Fruit fly (Drosophila melanogaster): ENCODE measurements around the gene Targ1.
A peak's percentile ranks its signal among the peaks of the same experiment; 100 is the strongest.

Gene Targ1

DNA sequence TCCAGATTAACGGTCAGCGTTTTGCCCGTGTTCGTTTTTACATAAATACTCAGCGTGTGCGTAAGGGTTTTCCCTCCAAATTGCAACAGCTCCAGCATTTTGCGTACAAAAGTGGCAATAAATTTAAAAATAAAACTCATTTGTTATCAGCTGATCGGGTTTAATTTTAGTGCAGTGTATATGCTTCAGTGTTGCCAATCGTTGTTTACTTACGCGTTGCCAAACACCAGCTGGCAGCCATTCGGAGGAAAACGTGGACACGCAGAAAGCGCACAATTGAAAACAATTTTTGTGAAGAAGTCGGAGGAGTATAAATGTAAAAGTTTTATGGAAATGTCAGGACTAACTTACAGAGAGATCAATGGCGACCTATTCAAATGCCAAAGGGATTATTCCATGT lies 6.1 kb downstream of the Targ1 start, which contains the start of the genes Targ3 and park (continued):
- TF ChIP-seq CG8632 (GFP tag; optimal IDR thresholded peaks at IDR 0.05) (no peak), CG34406 (GFP tag; optimal IDR thresholded peaks at IDR 0.05) (peak; percentile 25), CG11294 (GFP tag; IDR thresholded peaks at IDR 0.05) (no peak), eg (GFP tag; IDR thresholded peaks at IDR 0.05) (no peak), Eip93F (GFP tag; optimal IDR thresholded peaks at IDR 0.05) (no peak), topi (GFP tag; optimal IDR thresholded peaks at IDR 0.05) (no peak), Hr38 (GFP tag; optimal IDR thresholded peaks at IDR 0.05) (no peak), OdsH (GFP tag; optimal IDR thresholded peaks at IDR 0.05) (peak; percentile 31), dsx (GFP tag; optimal IDR thresholded peaks at IDR 0.05; ENCODE audit: poor library complexity, severe bottlenecking) (no peak), CG11762 (GFP tag; optimal IDR thresholded peaks at IDR 0.05; ENCODE audit: insufficient read depth) (no peak)

DNA sequence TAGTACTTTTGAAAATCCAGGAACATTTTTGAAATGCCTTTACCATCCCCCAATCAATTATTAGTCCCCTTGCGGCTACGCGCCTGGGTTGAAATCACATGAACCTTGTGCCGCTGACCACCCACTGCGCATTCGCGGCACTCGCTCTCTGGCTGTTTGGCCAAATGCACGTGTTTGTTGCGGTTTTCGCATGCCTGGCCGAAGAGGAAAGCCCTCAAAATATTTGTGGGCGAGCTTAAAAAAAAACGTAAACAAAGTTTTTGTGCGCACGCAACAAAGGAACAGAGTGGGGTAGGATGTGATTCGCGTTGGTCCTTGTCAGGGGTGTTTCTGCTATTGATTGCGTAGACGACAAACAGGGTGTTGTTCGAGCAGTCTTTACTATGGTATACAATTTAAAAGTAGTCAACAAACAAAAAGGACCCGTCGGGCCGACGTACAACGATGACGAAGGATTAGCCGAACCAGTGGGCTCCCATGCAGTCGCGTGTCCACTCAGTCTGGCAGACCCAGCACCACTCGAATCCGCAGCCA lies 8.2 kb downstream of the Targ1 start:
- TF ChIP-seq svp (GFP tag) (no peak), CG6163 (GFP tag; IDR thresholded peaks at IDR 0.05) (no peak), Sox102F (GFP tag; optimal IDR thresholded peaks at IDR 0.05) (no peak), Lpt (GFP tag; optimal IDR thresholded peaks at IDR 0.05) (no peak), vri (GFP tag; optimal IDR thresholded peaks at IDR 0.05) (no peak), CG34406 (GFP tag; optimal IDR thresholded peaks at IDR 0.05) (no peak), pdm3 (GFP tag; optimal IDR thresholded peaks at IDR 0.05) (no peak), CG8319 (GFP tag; optimal IDR thresholded peaks at IDR 0.05) (no peak), Ets21C (GFP tag; optimal IDR thresholded peaks at IDR 0.05) (no peak)

DNA sequence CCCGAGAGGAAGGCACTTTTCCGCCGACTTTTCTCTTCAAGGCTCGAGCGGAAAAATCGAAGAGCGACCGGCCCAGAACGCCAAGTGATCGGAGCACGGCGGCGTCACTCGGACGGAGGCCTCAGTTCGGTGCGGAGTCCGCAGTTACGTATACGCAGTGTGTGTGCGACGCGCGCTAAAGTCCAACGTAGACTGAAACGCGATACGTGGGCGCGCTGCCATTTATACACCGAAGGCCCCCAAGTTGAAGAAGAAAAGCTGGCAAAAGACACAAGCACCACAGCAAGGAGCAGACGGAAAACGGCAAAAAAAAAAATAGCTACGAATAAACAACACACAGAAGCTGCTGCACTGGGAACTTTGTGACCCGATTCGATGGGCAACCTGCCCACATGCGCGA lies 9.5 kb downstream of the Targ1 start, which contains the start of gene CG42337:
TSS of gene CG42337 (minus strand) at position 194 of the 400 bp plus-strand sequence.
- no peak for TF ChIP-seq Eip78C (GFP tag)
- no peak for TF ChIP-seq CG6163 (GFP tag; IDR thresholded peaks at IDR 0.05)
- TF ChIP-seq CG4318 (GFP tag; optimal IDR thresholded peaks at IDR 0.05) = no peak
- TF ChIP-seq pdm3 (GFP tag; optimal IDR thresholded peaks at IDR 0.05) = no peak
- TF ChIP-seq Blimp-1 (GFP tag; optimal IDR thresholded peaks at IDR 0.05) = no peak
- TF ChIP-seq topi (GFP tag; optimal IDR thresholded peaks at IDR 0.05) = no peak
- TF ChIP-seq Sox15 (GFP tag; optimal IDR thresholded peaks at IDR 0.05) = no peak
- no peak for TF ChIP-seq Hr38 (GFP tag; optimal IDR thresholded peaks at IDR 0.05)
- no peak for TF ChIP-seq svp (GFP tag)
- no peak for TF ChIP-seq achi (GFP tag; optimal IDR thresholded peaks at IDR 0.05)
- no peak for TF ChIP-seq Gug (GFP tag; IDR thresholded peaks at IDR 0.05)
- no peak for TF ChIP-seq CG6854 (GFP tag; optimal IDR thresholded peaks at IDR 0.05)
- no peak for TF ChIP-seq CG8119 (GFP tag; IDR thresholded peaks at IDR 0.05)
- no peak for TF ChIP-seq dsx (GFP tag; optimal IDR thresholded peaks at IDR 0.05; ENCODE audit: poor library complexity, severe bottlenecking)
- TF ChIP-seq CG16779 (tag; optimal IDR thresholded peaks at IDR 0.05) = no peak
- TF ChIP-seq CG6276 (GFP tag; optimal IDR thresholded peaks at IDR 0.05) = no peak
- TF ChIP-seq CG6792 (GFP tag; optimal IDR thresholded peaks at IDR 0.05) = no peak

DNA sequence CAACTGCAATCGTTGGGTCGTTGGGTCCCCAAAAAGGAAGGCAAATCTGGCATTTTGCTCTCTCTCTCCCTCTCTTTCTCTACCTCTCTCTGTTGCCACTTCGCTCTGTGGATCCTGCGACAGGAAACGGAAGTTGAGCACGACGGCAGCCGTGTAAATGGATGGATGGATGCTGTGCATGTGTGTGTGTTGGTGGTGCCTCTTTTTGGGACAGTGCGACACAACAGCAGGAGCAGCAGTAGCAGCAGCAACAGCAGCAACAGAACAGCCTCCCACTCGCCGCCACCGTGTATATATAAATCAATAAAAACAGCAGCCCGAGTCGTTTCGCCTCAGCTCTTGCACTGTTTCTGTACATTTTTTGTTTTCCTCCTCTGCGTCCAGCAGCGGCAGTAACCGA lies 10.7 kb downstream of the Targ1 start:
- TF ChIP-seq acj6 (GFP tag; optimal IDR thresholded peaks at IDR 0.05) = no peak
- no peak for TF ChIP-seq CG32006 (GFP tag; optimal IDR thresholded peaks at IDR 0.05)
- peak; percentile 58 for TF ChIP-seq Eip78C (GFP tag)
- no peak for TF ChIP-seq ss (GFP tag; optimal IDR thresholded peaks at IDR 0.05)

DNA sequence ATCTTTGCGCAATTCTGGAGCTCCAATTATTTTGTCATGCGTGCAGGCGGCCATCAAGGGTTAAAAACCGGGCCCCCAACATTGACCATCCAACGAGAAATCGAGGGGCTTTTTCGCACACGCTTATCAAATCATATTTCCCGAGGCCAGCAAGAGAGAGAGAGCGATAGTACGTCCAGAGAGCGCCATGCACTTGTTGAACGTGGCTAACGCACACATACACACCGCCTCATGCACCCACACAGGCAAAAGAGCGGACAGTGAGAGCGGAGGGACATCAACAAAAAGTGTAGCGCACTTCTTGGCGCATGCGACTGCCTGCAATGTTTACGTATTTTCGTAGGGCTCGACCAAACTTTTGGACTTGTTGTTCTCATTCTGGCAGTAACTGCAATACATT lies 16.2 kb downstream of the Targ1 start:
- TF ChIP-seq CG8119 (GFP tag; IDR thresholded peaks at IDR 0.05) = no peak
- no peak for TF ChIP-seq Sox102F (GFP tag; optimal IDR thresholded peaks at IDR 0.05)
- no peak for TF ChIP-seq CG6276 (GFP tag; optimal IDR thresholded peaks at IDR 0.05)
- no peak for TF ChIP-seq CG8632 (GFP tag; optimal IDR thresholded peaks at IDR 0.05)
- no peak for TF ChIP-seq Eip93F (GFP tag; optimal IDR thresholded peaks at IDR 0.05)
- TF ChIP-seq topi (GFP tag; optimal IDR thresholded peaks at IDR 0.05) = no peak

Data from whole organism, prepupa.